Fruit fly (Drosophila melanogaster): ENCODE data around the gene CG15812.

The CG15812 gene

dm6 chr3L:3198447-3199402 lies 38.9 kb downstream of the CG15812 start, which contains the start of the genes CG32276 and gry (continued):
- TF ChIP-seq CG18262 (tag; optimal IDR thresholded peaks at IDR 0.05) (peak; percentile 75), sc (optimal IDR thresholded peaks at IDR 0.05) (no peak), sc (GFP tag; optimal IDR thresholded peaks at IDR 0.05) (no peak), CG15269 (tag; optimal IDR thresholded peaks at IDR 0.05) (no peak), CG3163 (GFP tag; optimal IDR thresholded peaks at IDR 0.05) (peak; percentile 61), Scr (GFP tag; IDR thresholded peaks at IDR 0.05; ENCODE audit: partially characterized antibody) (peak; percentile 53), cg (GFP tag; optimal IDR thresholded peaks at IDR 0.05) (peak; percentile 73), crp (GFP tag; optimal IDR thresholded peaks at IDR 0.05) (peak in 1 of 2 experiments; percentile 60), CG3995 (GFP tag; optimal IDR thresholded peaks at IDR 0.05) (peak; percentile 91), CG14667 (GFP tag; IDR thresholded peaks at IDR 0.05) (peak; percentile 51; the same call in 1 of the 2 replicates), ken (GFP tag; IDR thresholded peaks at IDR 0.05) (peak; percentile 54; the same call in 1 of the 3 replicates), CG18011 (GFP tag; optimal IDR thresholded peaks at IDR 0.05) (peak; percentile 49), CG1024 (GFP tag; IDR thresholded peaks at IDR 0.05) (peak; percentile 46; the same call in 1 of the 2 replicates), sisA (GFP tag; IDR thresholded peaks at IDR 0.05) (peak; percentile 62; the same call in 1 of the 2 replicates), CG8281 (tag; optimal IDR thresholded peaks at IDR 0.05) (peak; percentile 40), al (GFP tag; IDR thresholded peaks at IDR 0.05) (peak; percentile 73), slbo (GFP tag; IDR thresholded peaks at IDR 0.05) (peak; percentile 86), unpg (GFP tag; optimal IDR thresholded peaks at IDR 0.05) (peak; percentile 72), bab2 (GFP tag; optimal IDR thresholded peaks at IDR 0.05) (peak; percentile 82), CG13424 (tag; optimal IDR thresholded peaks at IDR 0.05) (peak; percentile 84), gfzf (GFP tag; optimal IDR thresholded peaks at IDR 0.05) (peak; percentile 94), CG6272 (GFP tag; IDR thresholded peaks at IDR 0.05) (peak; percentile 48), CG31365 (tag; optimal IDR thresholded peaks at IDR 0.05) (no peak), CG17359 (tag; optimal IDR thresholded peaks at IDR 0.05) (peak; percentile 62), hbn (GFP tag; IDR thresholded peaks at IDR 0.05; ENCODE audit: partially characterized antibody) (peak; percentile 26; the same call in 1 of the 2 replicates), gce (GFP tag; IDR thresholded peaks at IDR 0.05) (no peak), Side (GFP tag; optimal IDR thresholded peaks at IDR 0.05) (peak; percentile 86), CG42726 (GFP tag; IDR thresholded peaks at IDR 0.05; ENCODE audit: partially characterized antibody) (no peak), CG32767 (GFP tag; IDR thresholded peaks at IDR 0.05) (peak; percentile 64), CG4282 (GFP tag; optimal IDR thresholded peaks at IDR 0.05) (peak; percentile 67), CG12391 (tag; optimal IDR thresholded peaks at IDR 0.05) (peak; percentile 91), stwl (tag; optimal IDR thresholded peaks at IDR 0.05) (peak; percentile 60), nerfin-2 (GFP tag; IDR thresholded peaks at IDR 0.05; ENCODE audit: partially characterized antibody) (no peak), CG1233 (GFP tag; optimal IDR thresholded peaks at IDR 0.05) (peak; percentile 67), Aef1 (GFP tag; IDR thresholded peaks at IDR 0.05) (peak; percentile 70), PHDP (tag; optimal IDR thresholded peaks at IDR 0.05) (no peak), CG8388 (GFP tag; optimal IDR thresholded peaks at IDR 0.05) (peak; percentile 60), CG9797 (GFP tag; optimal IDR thresholded peaks at IDR 0.05) (peak; percentile 96), NK7.1 (GFP tag; optimal IDR thresholded peaks at IDR 0.05) (peak; percentile 33), chm (GFP tag; IDR thresholded peaks at IDR 0.05) (peak; percentile 74), sd (tag; optimal IDR thresholded peaks at IDR 0.05) (no peak), CTCF (GFP tag; optimal IDR thresholded peaks at IDR 0.05) (no peak), CG6813 (GFP tag; optimal IDR thresholded peaks at IDR 0.05) (no peak), CG12942 (GFP tag; optimal IDR thresholded peaks at IDR 0.05) (peak; percentile 71), Hmx (GFP tag; optimal IDR thresholded peaks at IDR 0.05) (no peak), Ssrp (tag; optimal IDR thresholded peaks at IDR 0.05) (peak; percentile 55), CG10543 (GFP tag; optimal IDR thresholded peaks at IDR 0.05) (peak; percentile 79), ab (GFP tag; optimal IDR thresholded peaks at IDR 0.05) (peak; percentile 52)
